Worm (Caenorhabditis elegans) whole organism, L4 larva: ENCODE measurements around the gene fbxa-50.

ENCODE experiments used
- F37D6.2 ChIP-seq: sonication (generic microtip); optimal IDR thresholded peaks from 2 replicates; lab custom pipeline; 2016; ENCODE audit warnings: mild to moderate bottlenecking, missing genetic modification characterization, missing compliant biosample characterization
- T20F7.1 ChIP-seq: fragments of 200-800 bp; sonication (Bioruptor generic); optimal IDR thresholded peaks from 2 replicates; lab custom pipeline; 2018; ENCODE audit warnings: mild to moderate bottlenecking, missing genetic modification characterization, missing compliant biosample characterization
- Y105C5A.15 ChIP-seq: fragments of 200-800 bp; sonication (Bioruptor generic); IDR thresholded peaks from 2 replicates; pipeline ENCODE4 v1.3.6; 2022; ENCODE audit warnings: missing genetic modification characterization, missing compliant biosample characterization
- ZK546.5 ChIP-seq, 2 experiments: sonication (generic microtip); optimal IDR thresholded peaks; 2 replicates each; lab custom pipeline; 2017; ENCODE audit warnings: missing biosample characterization in 2 of 2, missing genetic modification characterization in 2 of 2
- aha-1 ChIP-seq: fragments of 150-350 bp; peaks from one replicate; lab custom pipeline; 2014; ENCODE audit warnings: missing biosample characterization, missing genetic modification characterization
- ama-1 ChIP-seq: fragments of 150-350 bp; optimal IDR thresholded peaks from 2 replicates; lab custom pipeline; 2014; ENCODE audit warnings: inconsistent platforms, mixed read lengths
- arid-1 ChIP-seq: fragments of 200-800 bp; sonication (Bioruptor generic); conservative IDR thresholded peaks from 2 replicates; pipeline ENCODE4 v1.3.6; 2022; ENCODE audit warnings: missing genetic modification reagents, missing genetic modification characterization, missing compliant biosample characterization
- attf-4 ChIP-seq: sonication (generic microtip); optimal IDR thresholded peaks from 3 replicates; lab custom pipeline; 2017; ENCODE audit warnings: missing biosample characterization, missing genetic modification characterization
- ceh-28 ChIP-seq: fragments of 150-350 bp; optimal IDR thresholded peaks from 2 replicates; lab custom pipeline; 2014; ENCODE audit warnings: missing biosample characterization, missing genetic modification reagents, missing genetic modification characterization
- ceh-82 ChIP-seq: sonication (generic microtip); optimal IDR thresholded peaks from 2 replicates; lab custom pipeline; 2017; ENCODE audit warnings: missing biosample characterization, missing genetic modification characterization
- ctbp-1 ChIP-seq: fragments of 200-800 bp; sonication (Bioruptor generic); IDR thresholded peaks from 2 replicates; pipeline ENCODE4 v1.3.6; 2022; ENCODE audit warnings: missing genetic modification reagents, missing genetic modification characterization, missing compliant biosample characterization
- daf-16 ChIP-seq, 3 experiments: sonication (generic microtip); optimal IDR thresholded peaks; 2 replicates each; lab custom pipeline; 2016 to 2017; ENCODE audit warnings: missing genetic modification characterization in 3 of 3, missing genetic modification reagents in 3 of 3, mild to moderate bottlenecking in 2 of 3, missing compliant biosample characterization in 2 of 3, missing biosample characterization in 1 of 3, moderate library complexity in 1 of 3
- dmd-6 ChIP-seq: fragments of 200-800 bp; sonication (Bioruptor generic); IDR thresholded peaks from 2 replicates; pipeline ENCODE4 v1.3.6; 2022; ENCODE audit warnings: missing genetic modification reagents, missing genetic modification characterization, missing compliant biosample characterization
- dmd-8 ChIP-seq: fragments of 200-800 bp; sonication (Bioruptor generic); IDR thresholded peaks from 2 replicates; pipeline ENCODE4 v1.3.6; 2022; ENCODE audit warnings: missing genetic modification characterization, missing compliant biosample characterization
- dve-1 ChIP-seq: sonication (generic microtip); optimal IDR thresholded peaks from 2 replicates; lab custom pipeline; 2017; ENCODE audit warnings: antibody characterized with exemption, mild to moderate bottlenecking, missing genetic modification characterization, missing compliant biosample characterization; ENCODE audit not compliant: insufficient read depth
- fkh-10 ChIP-seq: fragments of 150-350 bp; optimal IDR thresholded peaks from 2 replicates; lab custom pipeline; 2014; ENCODE audit warnings: missing biosample characterization, missing genetic modification reagents, missing genetic modification characterization
- hlh-11 ChIP-seq: fragments of 200-800 bp; sonication (Bioruptor generic); optimal IDR thresholded peaks from 2 replicates; lab custom pipeline; 2018; ENCODE audit warnings: mild to moderate bottlenecking, missing genetic modification characterization, missing compliant biosample characterization
- lim-7 ChIP-seq: fragments of 200-800 bp; sonication (Bioruptor generic); IDR thresholded peaks from 2 replicates; pipeline ENCODE4 v1.3.6; 2022; ENCODE audit warnings: missing genetic modification characterization, missing compliant biosample characterization
- lsy-2 ChIP-seq, 2 experiments: fragments of 150-350 bp in 1 of 2; sonication (generic microtip) in 1 of 2; optimal IDR thresholded peaks; 2 replicates each; lab custom pipeline; 2014 to 2017; ENCODE audit warnings: missing biosample characterization in 2 of 2, missing genetic modification characterization in 2 of 2
- madf-9 ChIP-seq: fragments of 200-800 bp; sonication (Bioruptor generic); conservative IDR thresholded peaks from 2 replicates; pipeline ENCODE4 v1.3.6; 2022; ENCODE audit warnings: missing genetic modification reagents, missing genetic modification characterization, missing compliant biosample characterization
- mdl-1 ChIP-seq, 2 experiments: fragments of 150-350 bp in 1 of 2; sonication (generic microtip) in 1 of 2; optimal IDR thresholded peaks; 2 replicates each; lab custom pipeline; 2014 to 2017; ENCODE audit warnings: missing biosample characterization in 2 of 2, missing genetic modification characterization in 2 of 2
- mxl-2 ChIP-seq: fragments of 200-800 bp; sonication (Bioruptor generic); conservative IDR thresholded peaks from 2 replicates; pipeline ENCODE4 v1.3.6; 2022; ENCODE audit warnings: missing genetic modification reagents, missing genetic modification characterization, missing compliant biosample characterization
- nhr-11 ChIP-seq: fragments of 150-350 bp; optimal IDR thresholded peaks from 2 replicates; lab custom pipeline; 2014; ENCODE audit warnings: missing biosample characterization, missing genetic modification characterization
- nhr-28 ChIP-seq: fragments of 150-350 bp; optimal IDR thresholded peaks from 2 replicates; lab custom pipeline; 2014; ENCODE audit warnings: missing biosample characterization, missing genetic modification characterization
- nhr-41 ChIP-seq: fragments of 200-800 bp; sonication (Bioruptor generic); IDR thresholded peaks from 2 replicates; pipeline ENCODE4 v1.3.6; 2022; ENCODE audit warnings: missing genetic modification reagents, missing genetic modification characterization, missing compliant biosample characterization
- nhr-48 ChIP-seq: sonication (generic microtip); optimal IDR thresholded peaks from 2 replicates; lab custom pipeline; 2016; ENCODE audit warnings: mild to moderate bottlenecking, missing genetic modification characterization, missing compliant biosample characterization
- nhr-6 ChIP-seq: fragments of 150-350 bp; optimal IDR thresholded peaks from 2 replicates; lab custom pipeline; 2014; ENCODE audit warnings: missing biosample characterization, missing genetic modification characterization
- nhr-77 ChIP-seq: fragments of 150-350 bp; optimal IDR thresholded peaks from 2 replicates; lab custom pipeline; 2014; ENCODE audit warnings: missing biosample characterization, missing genetic modification characterization
- pqm-1 ChIP-seq: sonication (generic microtip); optimal IDR thresholded peaks from 2 replicates; lab custom pipeline; 2017; ENCODE audit warnings: missing biosample characterization, missing genetic modification characterization
- set-16 ChIP-seq: fragments of 200-800 bp; sonication (Bioruptor generic); IDR thresholded peaks from 2 replicates; pipeline ENCODE4 v1.3.6; 2022; ENCODE audit warnings: missing genetic modification reagents, missing genetic modification characterization, missing compliant biosample characterization
- skn-1 ChIP-seq: fragments of 150-350 bp; optimal IDR thresholded peaks from 2 replicates; lab custom pipeline; 2014; ENCODE audit warnings: missing biosample characterization, missing genetic modification characterization
- snpc-1.2 ChIP-seq: fragments of 200-800 bp; sonication (Bioruptor generic); IDR thresholded peaks from 2 replicates; pipeline ENCODE4 v1.3.6; 2022; ENCODE audit warnings: missing genetic modification reagents, missing genetic modification characterization, missing compliant biosample characterization
- snpc-4 ChIP-seq: fragments of 150-350 bp; optimal IDR thresholded peaks from 2 replicates; lab custom pipeline; 2014; ENCODE audit warnings: missing biosample characterization, missing genetic modification characterization
- tra-1 ChIP-seq: fragments of 200-800 bp; sonication (Bioruptor generic); IDR thresholded peaks from 2 replicates; pipeline ENCODE4 v1.3.6; 2022; ENCODE audit warnings: missing genetic modification reagents, missing genetic modification characterization, missing compliant biosample characterization
- unc-130 ChIP-seq: sonication (generic microtip); optimal IDR thresholded peaks from 2 replicates; lab custom pipeline; 2016; ENCODE audit warnings: missing genetic modification reagents, missing genetic modification characterization, missing compliant biosample characterization
- unc-62 ChIP-seq, 3 experiments: fragments of 150-350 bp in 1 of 3; sonication (generic microtip); optimal IDR thresholded peaks in 2 of 3; peaks in 1 of 3; 1 replicate in 1 of 3; 2 replicates in 2 of 3; lab custom pipeline; 2014 to 2017; ENCODE audit warnings: missing biosample characterization in 3 of 3, missing genetic modification characterization in 3 of 3, missing genetic modification reagents in 3 of 3, missing genotype in 1 of 3
- zfp-2 ChIP-seq: sonication (generic microtip); optimal IDR thresholded peaks from 2 replicates; lab custom pipeline; 2016; ENCODE audit warnings: mild to moderate bottlenecking, missing genetic modification characterization, missing compliant biosample characterization
- zip-11 ChIP-seq: fragments of 200-800 bp; sonication (Bioruptor generic); IDR thresholded peaks from 2 replicates; pipeline ENCODE4 v1.3.6; 2022; ENCODE audit warnings: missing genetic modification characterization, missing compliant biosample characterization
- zip-2 ChIP-seq: fragments of 150-350 bp; optimal IDR thresholded peaks from 2 replicates; lab custom pipeline; 2014; ENCODE audit warnings: missing biosample characterization, missing genetic modification characterization
- ztf-11 ChIP-seq: fragments of 150-350 bp; optimal IDR thresholded peaks from 2 replicates; lab custom pipeline; 2014; ENCODE audit warnings: missing biosample characterization, missing genetic modification characterization

fbxa-50 gene

DNA sequence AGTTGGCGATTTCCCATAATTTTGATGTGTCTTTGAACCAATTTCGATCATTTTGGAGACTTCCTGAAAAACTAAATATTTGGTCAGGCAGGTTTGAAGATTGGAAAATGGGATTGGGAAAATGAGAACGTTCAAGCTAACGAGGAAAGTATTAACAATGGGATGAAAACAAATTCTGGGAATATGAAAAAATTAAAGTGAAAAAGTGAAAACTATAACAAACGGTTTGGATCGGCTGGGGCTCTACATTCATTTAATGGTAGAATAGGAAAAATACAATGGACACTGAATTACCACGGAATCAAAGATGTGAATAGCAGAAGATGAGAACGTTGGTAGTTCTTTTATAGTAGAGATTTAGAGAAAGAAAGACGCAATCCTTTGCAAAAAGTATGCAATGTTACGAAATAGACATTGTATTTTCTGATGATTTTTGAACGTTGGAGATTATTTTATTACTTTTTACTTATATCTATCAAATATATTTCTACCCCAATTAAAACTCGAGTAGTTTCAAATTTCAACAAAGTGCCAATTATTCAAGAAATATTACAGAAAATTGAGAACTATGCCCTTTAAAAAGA lies at the start of gene fbxa-50:
Gene fbxa-50, minus strand, starts transcription at position 51 of the 584 bp plus-strand sequence.
- no peak for TF ChIP-seq ctbp-1
- peak; percentile 77 for TF ChIP-seq zip-2 (tag; lab: Kevin White, UChicago)

- no peak for TF ChIP-seq ZK546.5 (tag; optimal IDR thresholded peaks at IDR 0.05; lab: Kevin White, UChicago)
- no peak for TF ChIP-seq daf-16 (GFP tag; optimal IDR thresholded peaks at IDR 0.05; lab: Kevin White, UChicago)
- peak; percentile 12 for TF ChIP-seq daf-16 (tag; optimal IDR thresholded peaks at IDR 0.05; lab: Kevin White, UChicago)
- no peak for TF ChIP-seq ceh-82 (tag; lab: Kevin White, UChicago)
- TF ChIP-seq unc-62 (GFP tag; optimal IDR thresholded peaks at IDR 0.05 in 1 of 2; lab: Kevin White, UChicago): peak in 1 of 2 experiments; percentile 34
- no peak for TF ChIP-seq unc-62 (tag; optimal IDR thresholded peaks at IDR 0.05; lab: Kevin White, UChicago)
- TF ChIP-seq arid-1 (GFP tag; lab: Robert Waterston, UW): no peak
- TF ChIP-seq dve-1 (tag; lab: Kevin White, UChicago): no peak
- TF ChIP-seq pqm-1 (tag; lab: Kevin White, UChicago): peak; percentile 13
- TF ChIP-seq dmd-6 (GFP tag; lab: Robert Waterston, UW): peak; percentile 51
- peak; percentile 27 for TF ChIP-seq aha-1 (tag; lab: Kevin White, UChicago)
- peak; percentile 60 for TF ChIP-seq hlh-11 (tag; lab: Kevin White, UChicago)
- TF ChIP-seq F37D6.2 (tag; lab: Kevin White, UChicago): no peak
- no peak for TF ChIP-seq nhr-11 (tag; lab: Kevin White, UChicago)
Measured at ce11 chrIII:1331894-1332293, 43.6 kb upstream of the fbxa-50 start, which contains the start of gene Y82E9BL.19. Y82E9BL.19 (plus strand) TSS chrIII:1332016.

DNA sequence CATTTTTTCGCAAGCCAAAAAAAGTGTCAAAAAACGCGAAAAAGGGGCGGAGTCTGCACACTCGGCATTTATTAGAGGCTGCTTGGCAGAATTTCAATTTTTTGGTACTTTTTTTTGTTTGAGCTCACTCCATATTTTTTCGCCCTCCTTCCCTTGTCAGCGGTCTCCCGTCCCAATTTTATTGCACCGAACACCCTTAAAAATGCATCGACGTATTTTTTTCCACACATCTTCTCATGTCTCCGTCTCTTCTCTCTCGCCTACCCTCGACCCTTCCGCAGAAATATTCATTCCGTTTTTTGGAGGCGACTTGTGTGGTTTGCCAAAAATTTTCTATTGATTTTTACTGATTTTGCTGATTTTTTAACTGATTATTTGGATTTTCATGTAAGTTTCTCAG lies 38.2 kb upstream of the fbxa-50 start, which contains the start of gene Y82E9BL.18:
Gene Y82E9BL.18, plus strand, starts transcription at position 301 of the 400 bp plus-strand sequence.
- TF ChIP-seq nhr-11 (tag; lab: Kevin White, UChicago): no peak
- TF ChIP-seq aha-1 (tag; lab: Kevin White, UChicago): peak; percentile 23
- TF ChIP-seq tra-1 (GFP tag; lab: Robert Waterston, UW): no peak
- no peak for TF ChIP-seq pqm-1 (tag; lab: Kevin White, UChicago)
- no peak for TF ChIP-seq unc-130
- TF ChIP-seq ztf-11: no peak
- TF ChIP-seq zip-11: no peak

DNA sequence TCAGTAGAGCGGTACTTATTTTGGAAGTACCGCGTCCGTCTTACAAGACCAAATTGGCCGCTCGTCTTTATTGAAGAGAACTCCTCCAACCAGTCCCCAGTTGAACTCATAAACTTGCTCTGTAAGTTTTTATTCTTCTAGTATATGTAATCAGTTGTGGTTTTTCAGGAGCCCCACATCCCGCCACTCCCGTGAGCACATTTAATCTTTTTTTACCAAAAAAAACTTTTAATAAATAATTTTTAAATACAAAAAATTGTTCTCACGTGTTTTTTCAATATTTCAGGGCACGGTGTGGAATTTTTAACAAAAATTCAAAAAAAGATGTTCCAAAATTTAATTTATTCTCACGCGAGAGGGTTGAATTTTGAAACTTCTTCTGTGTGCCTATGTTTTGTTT lies 36.2 kb upstream of the fbxa-50 start, which contains the start of gene fbxa-14:
Gene fbxa-14, minus strand, starts transcription at position 101 of the 400 bp plus-strand sequence.
- TF ChIP-seq attf-4 (tag; lab: Kevin White, UChicago) (no peak), snpc-1.2 (GFP tag; lab: Robert Waterston, UW) (no peak), skn-1 (no peak), Y105C5A.15 (GFP tag; lab: Robert Waterston, UW) (no peak), lsy-2 (tag; optimal IDR thresholded peaks at IDR 0.05; lab: Kevin White, UChicago) (no peak), nhr-48 (tag; lab: Kevin White, UChicago) (no peak), fkh-10 (GFP tag; lab: Kevin White, UChicago) (no peak), lim-7 (GFP tag; lab: Robert Waterston, UW) (no peak), madf-9 (no peak), ama-1 (no peak), ceh-28 (tag; lab: Kevin White, UChicago) (no peak), set-16 (no peak), daf-16 (GFP tag; optimal IDR thresholded peaks at IDR 0.05; lab: Kevin White, UChicago) (no peak), daf-16 (tag; optimal IDR thresholded peaks at IDR 0.05; lab: Kevin White, UChicago) (no peak), dmd-8 (no peak), zfp-2 (tag; lab: Kevin White, UChicago) (no peak)

- TF ChIP-seq mxl-2 (GFP tag; lab: Robert Waterston, UW) (no peak), lsy-2 (tag; optimal IDR thresholded peaks at IDR 0.05; lab: Kevin White, UChicago) (peak in 1 of 2 experiments; percentile 36), dmd-6 (GFP tag; lab: Robert Waterston, UW) (peak; percentile 83), ztf-11 (no peak), pqm-1 (tag; lab: Kevin White, UChicago) (peak; percentile 96), nhr-77 (tag; lab: Kevin White, UChicago) (peak; percentile 63), hlh-11 (tag; lab: Kevin White, UChicago) (peak; percentile 40), mdl-1 (tag; optimal IDR thresholded peaks at IDR 0.05; lab: Kevin White, UChicago) (peak in 1 of 2 experiments; percentile 22), attf-4 (tag; lab: Kevin White, UChicago) (no peak), daf-16 (GFP tag; optimal IDR thresholded peaks at IDR 0.05; lab: Kevin White, UChicago) (no peak), daf-16 (tag; optimal IDR thresholded peaks at IDR 0.05; lab: Kevin White, UChicago) (peak; percentile 56), zfp-2 (tag; lab: Kevin White, UChicago) (no peak), snpc-4 (no peak), T20F7.1 (GFP tag; lab: Kevin White, UChicago) (no peak), nhr-6 (peak; percentile 84), nhr-41 (peak; percentile 41; the same call in 1 of the 2 replicates), dve-1 (tag; lab: Kevin White, UChicago) (peak; percentile 19), nhr-28 (peak; percentile 89), nhr-48 (tag; lab: Kevin White, UChicago) (no peak)
Measured at ce11 chrIII:1323555-1323954, 35.2 kb upstream of the fbxa-50 start.
